Fruit fly (Drosophila melanogaster): ENCODE measurements around the gene pths.

Gene pths

dm6 chr2L:21142972-21143385, at the start of gene pths:
Gene pths (plus strand): TSS chr2L:21143229.
- TF ChIP-seq CTCF (optimal IDR thresholded peaks at IDR 0.05) (no peak), CG8478 (optimal IDR thresholded peaks at IDR 0.05) (no peak)

- TF ChIP-seq CG8478 (optimal IDR thresholded peaks at IDR 0.05) (no peak), CTCF (optimal IDR thresholded peaks at IDR 0.05) (no peak)
These were observed 46.5 kb upstream of the pths start, which contains the start of gene CG34136 for dm6 chr2L:21096448-21096994. Gene CG34136 (plus strand): TSS chr2L:21096922.

dm6 chr2L:21097850-21098249, 45.2 kb upstream of the pths start:
- TF ChIP-seq CG8478 (optimal IDR thresholded peaks at IDR 0.05) (no peak), CTCF (optimal IDR thresholded peaks at IDR 0.05) (no peak)

- TF ChIP-seq CTCF (optimal IDR thresholded peaks at IDR 0.05), result no peak
- TF ChIP-seq CG8478 (optimal IDR thresholded peaks at IDR 0.05), result no peak
These were observed 40.5 kb upstream of the pths start, which contains the start of gene CG9257 for dm6 chr2L:21102399-21103108. Gene CG9257 (plus strand): TSS chr2L:21102743.

- TF ChIP-seq CTCF (optimal IDR thresholded peaks at IDR 0.05) (peak; percentile 24 to 27), CG8478 (optimal IDR thresholded peaks at IDR 0.05) (no peak)
These were observed 38.7 kb upstream of the pths start, which contains the start of the genes CG46307 and Nhe2 for dm6 chr2L:21104326-21104725. Gene CG46307 (plus strand): TSS chr2L:21104568. Gene Nhe2 (plus strand): TSS chr2L:21104568.

dm6 chr2L:21105127-21105526, 37.9 kb upstream of the pths start:
- TF ChIP-seq CG8478 (optimal IDR thresholded peaks at IDR 0.05) (no peak), CTCF (optimal IDR thresholded peaks at IDR 0.05) (no peak)

- TF ChIP-seq CTCF (optimal IDR thresholded peaks at IDR 0.05), result no peak
- TF ChIP-seq CG8478 (optimal IDR thresholded peaks at IDR 0.05), result no peak
These were observed 35.2 kb upstream of the pths start for dm6 chr2L:21107651-21108489.

dm6 chr2L:21108759-21109282, 34.2 kb upstream of the pths start:
- TF ChIP-seq CG8478 (optimal IDR thresholded peaks at IDR 0.05), result no peak
- peak; percentile 65 to 70 for TF ChIP-seq CTCF (optimal IDR thresholded peaks at IDR 0.05)

- TF ChIP-seq CG8478 (optimal IDR thresholded peaks at IDR 0.05), result no peak
- TF ChIP-seq CTCF (optimal IDR thresholded peaks at IDR 0.05), result no peak
These were observed 33.3 kb upstream of the pths start for dm6 chr2L:21109680-21110079.

dm6 chr2L:21111849-21112248, 31.2 kb upstream of the pths start:
- TF ChIP-seq CG8478 (optimal IDR thresholded peaks at IDR 0.05), result no peak
- TF ChIP-seq CTCF (optimal IDR thresholded peaks at IDR 0.05), result no peak

- TF ChIP-seq CG8478 (optimal IDR thresholded peaks at IDR 0.05) (no peak), CTCF (optimal IDR thresholded peaks at IDR 0.05) (no peak)
These were observed 29.5 kb upstream of the pths start for dm6 chr2L:21113546-21113945.

- TF ChIP-seq CTCF (optimal IDR thresholded peaks at IDR 0.05), result no peak
- TF ChIP-seq CG8478 (optimal IDR thresholded peaks at IDR 0.05), result no peak
These were observed 27.3 kb upstream of the pths start for dm6 chr2L:21115687-21116086.

- TF ChIP-seq CTCF (optimal IDR thresholded peaks at IDR 0.05) (no peak), CG8478 (optimal IDR thresholded peaks at IDR 0.05) (no peak)
These were observed 7.3 kb upstream of the pths start for dm6 chr2L:21135764-21136163.

dm6 chr2L:21141714-21142500, 1.1 kb upstream of the pths start, which contains the start of gene Dap160:
Gene Dap160 (minus strand): TSS chr2L:21142347.
- TF ChIP-seq CG8478 (optimal IDR thresholded peaks at IDR 0.05), result no peak
- no peak for TF ChIP-seq CTCF (optimal IDR thresholded peaks at IDR 0.05)
